Worm (Caenorhabditis elegans) whole organism, L1 larva: ENCODE results near the gene lbp-2.

Source experiments
- F16B12.6 ChIP-seq: fragments of 150-350 bp; optimal IDR thresholded peaks from 2 replicates; lab custom pipeline; 2014; ENCODE audit warnings: missing biosample characterization, missing genetic modification characterization
- aha-1 ChIP-seq: fragments of 150-350 bp; optimal IDR thresholded peaks from 2 replicates; lab custom pipeline; 2014; ENCODE audit warnings: missing biosample characterization, missing genetic modification characterization
- blmp-1 ChIP-seq: fragments of 150-350 bp; optimal IDR thresholded peaks from 2 replicates; lab custom pipeline; 2014; ENCODE audit warnings: missing biosample characterization, missing genetic modification characterization
- ceh-90 ChIP-seq: sonication (generic microtip); optimal IDR thresholded peaks from 2 replicates; lab custom pipeline; 2016; ENCODE audit warnings: missing genetic modification characterization, missing compliant biosample characterization
- efl-1 ChIP-seq, 4 experiments: fragments of 150-350 bp; optimal IDR thresholded peaks in 3 of 4; peaks in 1 of 4; 1 replicate in 1 of 4; 2 replicates in 3 of 4; lab custom pipeline; 2014; ENCODE audit warnings: missing biosample characterization in 2 of 4, missing genetic modification characterization in 2 of 4, missing genetic modification reagents in 2 of 4
- elt-2 ChIP-seq: sonication (generic microtip); optimal IDR thresholded peaks from 2 replicates; lab custom pipeline; 2016; ENCODE audit warnings: missing genetic modification characterization, mild to moderate bottlenecking, inconsistent platforms, missing compliant biosample characterization, missing genetic modification reagents
- elt-3 ChIP-seq, 6 experiments: fragments of 150-350 bp in 1 of 6; sonication (generic microtip); optimal IDR thresholded peaks; 2 replicates each; lab custom pipeline; 2017 to 2018; ENCODE audit warnings: missing biosample characterization in 6 of 6, missing genetic modification characterization in 6 of 6, inconsistent platforms in 1 of 6
- ets-5 ChIP-seq: fragments of 200-800 bp; sonication (Bioruptor generic); IDR thresholded peaks from 2 replicates; pipeline ENCODE4 v1.3.6; 2022; ENCODE audit warnings: missing genetic modification characterization, missing compliant biosample characterization
- fkh-10 ChIP-seq: sonication (generic microtip); optimal IDR thresholded peaks from 2 replicates; lab custom pipeline; 2017; ENCODE audit warnings: missing biosample characterization, missing genetic modification reagents, missing genetic modification characterization
- hlh-17 ChIP-seq: fragments of 200-800 bp; sonication (Bioruptor generic); optimal IDR thresholded peaks from 2 replicates; lab custom pipeline; 2018; ENCODE audit warnings: missing genetic modification characterization, mild to moderate bottlenecking, missing compliant biosample characterization, moderate library complexity, borderline replicate concordance
- hlh-4 ChIP-seq: sonication (generic microtip); optimal IDR thresholded peaks from 2 replicates; lab custom pipeline; 2016; ENCODE audit warnings: mild to moderate bottlenecking, missing genetic modification characterization, missing compliant biosample characterization
- hpl-2 ChIP-seq: fragments of 150-350 bp; optimal IDR thresholded peaks from 2 replicates; lab custom pipeline; 2014; ENCODE audit warnings: missing biosample characterization, missing genetic modification reagents, missing genetic modification characterization
- isw-1 ChIP-seq: fragments of 200-800 bp; sonication (Bioruptor generic); IDR thresholded peaks from 2 replicates; pipeline ENCODE4 v1.3.6; 2022; ENCODE audit warnings: missing genetic modification characterization, missing compliant biosample characterization
- jun-1 ChIP-seq: fragments of 150-350 bp; optimal IDR thresholded peaks from 2 replicates; lab custom pipeline; 2014; ENCODE audit warnings: missing biosample characterization, missing genetic modification reagents, missing genetic modification characterization
- lin-35 ChIP-seq, 2 experiments: fragments of 150-350 bp; optimal IDR thresholded peaks; 2 replicates each; lab custom pipeline; 2014; ENCODE audit warnings: missing biosample characterization in 2 of 2, missing genetic modification characterization in 2 of 2, missing genetic modification reagents in 2 of 2
- mdl-1 ChIP-seq, 2 experiments: fragments of 150-350 bp; optimal IDR thresholded peaks; 2 replicates each; lab custom pipeline; 2014 to 2017; ENCODE audit warnings: missing biosample characterization in 2 of 2, missing genetic modification characterization in 2 of 2, inconsistent platforms in 1 of 2
- mef-2 ChIP-seq: fragments of 150-350 bp; optimal IDR thresholded peaks from 2 replicates; lab custom pipeline; 2014; ENCODE audit warnings: missing biosample characterization, missing genetic modification characterization
- mep-1 ChIP-seq: fragments of 150-350 bp; optimal IDR thresholded peaks from 2 replicates; lab custom pipeline; 2014; ENCODE audit warnings: missing biosample characterization, missing genetic modification characterization
- nhr-11 ChIP-seq: fragments of 150-350 bp; optimal IDR thresholded peaks from 2 replicates; lab custom pipeline; 2014; ENCODE audit warnings: missing biosample characterization, missing genetic modification characterization
- nhr-12 ChIP-seq: sonication (generic microtip); optimal IDR thresholded peaks from 2 replicates; lab custom pipeline; 2017; ENCODE audit warnings: missing biosample characterization, missing genetic modification characterization
- nhr-20 ChIP-seq: sonication (generic microtip); optimal IDR thresholded peaks from 2 replicates; lab custom pipeline; 2016; ENCODE audit warnings: mild to moderate bottlenecking, missing genetic modification characterization, missing compliant biosample characterization
- nhr-71 ChIP-seq: sonication (generic microtip); optimal IDR thresholded peaks from 2 replicates; lab custom pipeline; 2016; ENCODE audit warnings: mild to moderate bottlenecking, missing genetic modification characterization, moderate library complexity, missing compliant biosample characterization
- nhr-77 ChIP-seq: fragments of 150-350 bp; optimal IDR thresholded peaks from 2 replicates; lab custom pipeline; 2014; ENCODE audit warnings: missing biosample characterization, missing genetic modification characterization
- nhr-85 ChIP-seq: sonication (generic microtip); peaks from one replicate; lab custom pipeline; 2016; ENCODE audit warnings: missing genetic modification characterization, inconsistent platforms, missing compliant biosample characterization
- nhr-90 ChIP-seq: sonication (generic microtip); optimal IDR thresholded peaks from 2 replicates; lab custom pipeline; 2016; ENCODE audit warnings: mild to moderate bottlenecking, missing genetic modification characterization, missing compliant biosample characterization; ENCODE audit not compliant: poor library complexity
- pag-3 ChIP-seq: sonication (generic microtip); optimal IDR thresholded peaks from 2 replicates; lab custom pipeline; 2017; ENCODE audit warnings: missing genetic modification characterization, mild to moderate bottlenecking, missing compliant biosample characterization, antibody characterized with exemption, borderline replicate concordance; ENCODE audit not compliant: insufficient read depth
- skn-1 ChIP-seq: fragments of 150-350 bp; optimal IDR thresholded peaks from 2 replicates; lab custom pipeline; 2014; ENCODE audit warnings: missing biosample characterization, missing genetic modification characterization
- sup-37 ChIP-seq: fragments of 200-800 bp; sonication (Bioruptor generic); optimal IDR thresholded peaks from 2 replicates; lab custom pipeline; 2018; ENCODE audit warnings: mild to moderate bottlenecking, missing genetic modification characterization, missing compliant biosample characterization
- tbx-2 ChIP-seq: sonication (generic microtip); optimal IDR thresholded peaks from 2 replicates; lab custom pipeline; 2016; ENCODE audit warnings: missing genetic modification characterization, missing compliant biosample characterization
- unc-130 ChIP-seq: fragments of 150-350 bp; optimal IDR thresholded peaks from 2 replicates; lab custom pipeline; 2017; ENCODE audit warnings: missing biosample characterization, missing genetic modification characterization, inconsistent platforms
- unc-86 ChIP-seq: sonication (generic microtip); optimal IDR thresholded peaks from 2 replicates; lab custom pipeline; 2016; ENCODE audit warnings: missing genetic modification characterization, missing compliant biosample characterization
- unc-98 ChIP-seq: fragments of 200-800 bp; sonication (Bioruptor generic); IDR thresholded peaks from 2 replicates; pipeline ENCODE4 v1.3.6; 2022; ENCODE audit warnings: missing genetic modification characterization, missing compliant biosample characterization
- xbp-1 ChIP-seq: sonication (generic microtip); optimal IDR thresholded peaks from 2 replicates; lab custom pipeline; 2016; ENCODE audit warnings: missing genetic modification characterization, missing compliant biosample characterization

lbp-2 gene

DNA sequence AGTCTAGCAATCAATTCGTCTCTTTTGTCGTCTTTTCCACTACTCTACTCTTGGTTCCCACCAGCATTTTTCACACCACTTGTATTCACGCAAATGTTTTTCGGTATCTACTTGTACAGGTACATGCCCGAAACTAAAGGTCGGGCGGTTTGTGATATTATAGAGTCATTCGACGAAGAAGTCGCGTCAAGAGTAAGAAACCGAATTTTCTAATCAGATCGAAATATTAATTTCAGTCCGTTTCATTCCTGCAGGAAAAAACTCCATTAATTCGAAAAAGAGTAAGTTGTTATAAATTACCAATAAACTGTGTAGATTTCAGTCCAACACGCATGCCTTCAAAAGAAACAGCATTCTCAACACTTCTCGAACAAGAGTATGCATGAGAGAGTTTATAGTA is 31.5 kb downstream of the lbp-2 start:
- TF ChIP-seq efl-1 (optimal IDR thresholded peaks at IDR 0.05; lab: Kevin White, UChicago) (no peak), efl-1 (GFP tag; optimal IDR thresholded peaks at IDR 0.05 in 1 of 2; lab: Kevin White, UChicago) (no peak), unc-98 (GFP tag; lab: Robert Waterston, UW) (no peak), mdl-1 (tag; optimal IDR thresholded peaks at IDR 0.05; lab: Kevin White, UChicago) (no peak), nhr-71 (no peak), xbp-1 (tag; lab: Kevin White, UChicago) (no peak), aha-1 (tag; lab: Kevin White, UChicago) (no peak), blmp-1 (tag; lab: Kevin White, UChicago) (no peak), nhr-77 (tag; lab: Kevin White, UChicago) (no peak), F16B12.6 (tag; lab: Kevin White, UChicago) (no peak)

DNA sequence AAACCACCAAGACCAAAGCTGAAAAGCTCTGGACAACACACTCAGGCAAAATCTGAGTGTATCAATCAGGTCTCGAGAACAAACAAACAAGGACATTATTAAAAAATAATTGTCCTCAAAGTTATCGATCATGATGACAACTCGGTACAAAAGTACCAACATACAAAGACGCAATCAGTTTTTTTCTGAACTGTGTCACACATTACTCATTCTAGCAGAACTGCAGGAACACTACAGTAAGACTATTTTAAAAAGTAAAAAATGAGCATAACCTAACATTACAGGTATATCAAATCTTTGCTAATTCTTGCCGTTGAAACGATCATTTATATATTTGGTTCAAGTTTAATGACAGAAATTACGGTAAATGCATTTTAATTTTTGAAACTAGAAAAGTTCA is 35.8 kb downstream of the lbp-2 start, which contains the start of gene K09C4.2:
TSS of gene K09C4.2 (plus strand) at position 301 of the 400 bp plus-strand sequence.
- TF ChIP-seq ceh-90 (no peak), hlh-17 (GFP tag; lab: Kevin White, UChicago) (no peak)

DNA sequence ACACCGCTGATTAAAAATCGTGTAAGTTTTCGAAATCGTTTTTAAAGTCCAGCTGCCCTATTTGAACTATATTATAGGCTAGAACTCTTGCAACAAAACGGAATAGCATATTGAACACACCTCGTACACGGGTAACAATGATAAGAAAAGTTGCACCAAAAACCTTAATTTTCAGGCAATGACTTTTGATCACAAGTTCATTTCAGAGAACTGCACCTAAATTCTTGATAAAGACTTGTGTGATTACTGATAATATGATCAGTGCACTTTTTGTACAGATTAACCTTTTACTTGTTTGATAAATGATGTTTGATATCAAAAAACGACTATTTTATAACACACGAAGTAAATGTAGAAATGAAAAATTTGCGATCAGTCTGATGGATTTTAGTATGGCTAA is 37.4 kb downstream of the lbp-2 start:
- TF ChIP-seq nhr-90 (no peak), elt-2 (tag; lab: Kevin White, UChicago) (peak; percentile 87), nhr-20 (tag; lab: Kevin White, UChicago) (peak; percentile 29)
- TF ChIP-seq, all 84 proteins: peak for 2

DNA sequence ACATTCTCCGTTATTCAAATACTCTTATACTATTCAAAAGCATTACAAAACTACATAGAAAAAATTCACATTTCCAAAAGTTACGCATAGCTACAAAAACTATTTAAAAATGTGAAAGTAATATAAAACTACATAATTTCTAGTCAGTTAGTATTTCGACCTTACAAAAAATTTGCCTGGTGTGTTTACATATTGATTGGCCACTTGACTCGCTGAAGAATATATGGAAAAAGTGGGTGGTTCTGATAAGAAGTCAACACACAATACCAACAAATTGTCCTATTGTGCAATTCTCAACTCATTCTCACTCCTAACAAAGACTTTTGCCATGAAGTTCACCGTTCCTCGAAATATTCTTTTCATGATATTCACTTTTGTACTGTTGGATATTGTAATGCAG is 38.2 kb downstream of the lbp-2 start, which contains the start of gene K09C4.1:
TSS of gene K09C4.1 (plus strand) at position 301 of the 400 bp plus-strand sequence.
- TF ChIP-seq hlh-4 (tag; lab: Kevin White, UChicago) (no peak), mep-1 (tag; lab: Kevin White, UChicago) (no peak), tbx-2 (tag; lab: Kevin White, UChicago) (no peak), pag-3 (tag; lab: Kevin White, UChicago) (no peak), jun-1 (tag; lab: Kevin White, UChicago) (no peak), unc-130 (tag; lab: Kevin White, UChicago) (no peak), aha-1 (tag; lab: Kevin White, UChicago) (no peak), ets-5 (GFP tag; lab: Robert Waterston, UW) (no peak)

DNA sequence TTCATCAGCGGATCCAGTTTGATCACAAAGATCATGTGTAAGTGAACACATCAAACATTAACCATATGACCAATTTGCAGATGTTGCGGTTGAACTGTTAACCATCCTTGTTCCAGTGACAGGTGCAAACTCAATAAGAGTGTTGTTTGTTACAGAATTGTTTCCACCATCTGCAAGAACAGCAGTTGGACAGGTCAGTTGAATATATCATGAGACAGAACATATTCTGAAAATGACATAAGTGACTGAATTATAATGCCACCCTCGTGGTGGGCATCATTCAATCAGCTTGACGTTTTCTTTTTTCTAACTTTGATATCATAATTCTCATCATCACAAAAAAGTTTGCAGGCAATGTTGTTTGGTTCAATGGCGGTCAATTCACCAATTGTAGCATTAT is 40.2 kb downstream of the lbp-2 start:
- TF ChIP-seq mef-2 (tag; lab: Kevin White, UChicago) (no peak), skn-1 (tag; lab: Kevin White, UChicago) (no peak), nhr-11 (no peak), isw-1 (no peak), aha-1 (tag; lab: Kevin White, UChicago) (no peak), hpl-2 (GFP tag; lab: Kevin White, UChicago) (no peak), unc-86 (tag; lab: Kevin White, UChicago) (no peak), mep-1 (tag; lab: Kevin White, UChicago) (no peak), elt-3 (tag; optimal IDR thresholded peaks at IDR 0.05; lab: Kevin White, UChicago) (no peak), hlh-4 (tag; lab: Kevin White, UChicago) (no peak), lin-35 (GFP tag; optimal IDR thresholded peaks at IDR 0.05; lab: Kevin White, UChicago) (no peak), mdl-1 (tag; optimal IDR thresholded peaks at IDR 0.05; lab: Kevin White, UChicago) (no peak), hlh-17 (GFP tag; lab: Kevin White, UChicago) (no peak)

DNA sequence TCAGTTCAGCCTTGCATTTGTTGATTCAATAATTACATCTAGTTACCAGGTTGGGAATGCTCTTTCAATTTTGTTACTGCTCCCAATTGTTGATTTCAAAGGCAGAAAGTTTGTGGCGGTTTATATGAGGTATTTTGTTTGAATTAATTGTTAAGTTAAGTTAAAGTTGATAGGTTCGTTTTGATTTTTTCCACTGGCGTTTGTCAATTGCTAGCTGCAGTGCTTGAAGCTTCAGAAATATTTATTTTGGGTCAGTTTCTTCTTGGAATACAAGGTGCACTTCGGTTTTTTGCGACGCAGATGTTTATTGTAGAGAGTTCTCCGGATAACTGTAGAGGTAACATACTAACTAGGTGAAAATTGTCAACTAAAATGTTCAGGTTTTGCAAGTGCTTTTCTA is 41.4 kb downstream of the lbp-2 start, which contains the start of gene F11D5.5:
TSS of gene F11D5.5 (plus strand) at position 301 of the 400 bp plus-strand sequence.
- TF ChIP-seq fkh-10 = no peak
- TF ChIP-seq efl-1 (optimal IDR thresholded peaks at IDR 0.05; lab: Kevin White, UChicago) = no peak
- no peak for TF ChIP-seq efl-1 (GFP tag; optimal IDR thresholded peaks at IDR 0.05 in 1 of 2; lab: Kevin White, UChicago)
- no peak for TF ChIP-seq hlh-17 (GFP tag; lab: Kevin White, UChicago)
- TF ChIP-seq nhr-85 (tag; lab: Kevin White, UChicago) = no peak
- TF ChIP-seq ets-5 (GFP tag; lab: Robert Waterston, UW) = no peak
- no peak for TF ChIP-seq skn-1 (tag; lab: Kevin White, UChicago)
- no peak for TF ChIP-seq nhr-12 (tag; lab: Kevin White, UChicago)
- no peak for TF ChIP-seq sup-37
